Worm (Caenorhabditis elegans): ENCODE measurements around the gene rpl-43.

DNA sequence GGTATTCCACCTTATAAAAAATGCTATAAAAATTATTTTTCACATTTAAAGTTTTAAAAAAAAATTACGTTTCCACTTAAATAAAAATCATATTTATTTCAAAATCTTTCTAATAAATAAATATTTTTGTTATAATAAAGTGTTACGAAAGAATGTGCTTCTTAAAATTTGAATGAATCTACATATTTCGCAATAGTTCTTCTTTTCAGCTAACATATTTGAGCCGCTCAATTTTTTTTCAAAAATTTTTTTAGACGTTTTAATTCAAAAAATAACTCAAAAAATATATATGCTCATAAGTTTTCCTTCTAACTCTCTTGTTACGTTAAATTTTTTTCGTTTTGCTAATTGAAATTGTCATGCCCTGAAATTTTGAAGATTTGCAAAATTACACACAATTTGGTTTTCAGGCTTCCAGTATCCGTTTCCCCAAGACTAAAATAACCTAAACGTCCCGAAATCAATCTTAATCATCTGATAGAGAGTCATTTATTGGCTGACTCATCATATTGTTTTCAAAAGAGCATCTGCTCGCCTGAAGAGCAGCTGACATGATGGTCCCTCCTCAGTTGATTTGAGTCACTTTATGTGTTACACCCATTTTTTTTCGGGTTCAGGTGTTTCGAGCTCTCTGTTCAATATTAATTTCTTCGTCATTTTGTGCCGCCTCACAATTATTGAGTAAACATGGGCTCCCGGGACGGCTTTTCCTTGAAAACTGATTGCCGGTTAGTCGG, 23.3 kb downstream of the rpl-43 start, which contains the start of gene efhd-1:
- TF ChIP-seq cog-1 (tag; optimal IDR thresholded peaks at IDR 0.05) = no peak
- TF ChIP-seq tab-1 (GFP tag; IDR thresholded peaks at IDR 0.05) = no peak
- no peak for TF ChIP-seq flt-1 (GFP tag; IDR thresholded peaks at IDR 0.05)
- no peak for TF ChIP-seq med-1 (GFP tag; optimal IDR thresholded peaks at IDR 0.05; ENCODE audit: insufficient read depth)
- no peak for TF ChIP-seq klf-2 (GFP tag; conservative IDR thresholded peaks at IDR 0.05)
- no peak for TF ChIP-seq ref-1 (GFP tag; conservative IDR thresholded peaks at IDR 0.05)

All from whole organism, midembryonic.